Worm (Caenorhabditis elegans): ENCODE data around the gene ZK616.2.

- TF ChIP-seq mab-9 (GFP tag; IDR thresholded peaks at IDR 0.05) (no peak), nhr-11 (tag; optimal IDR thresholded peaks at IDR 0.05) (no peak), ces-1 (GFP tag; optimal IDR thresholded peaks at IDR 0.05) (no peak), snpc-4 (tag; optimal IDR thresholded peaks at IDR 0.05) (no peak), dpl-1 (GFP tag; optimal IDR thresholded peaks at IDR 0.05) (no peak), xbp-1 (tag; optimal IDR thresholded peaks at IDR 0.05) (no peak), pag-3 (tag; optimal IDR thresholded peaks at IDR 0.05; ENCODE audit: borderline replicate concordance, insufficient read depth) (no peak), unc-86 (tag; optimal IDR thresholded peaks at IDR 0.05) (no peak)
These were observed 41.1 kb downstream of the ZK616.2 start, which contains the start of gene mgl-3 for ce11 chrIV:5438705-5439104.

Data from whole organism, L1 larva.